Worm (Caenorhabditis elegans): ENCODE data around the gene ZK455.5.

DNA sequence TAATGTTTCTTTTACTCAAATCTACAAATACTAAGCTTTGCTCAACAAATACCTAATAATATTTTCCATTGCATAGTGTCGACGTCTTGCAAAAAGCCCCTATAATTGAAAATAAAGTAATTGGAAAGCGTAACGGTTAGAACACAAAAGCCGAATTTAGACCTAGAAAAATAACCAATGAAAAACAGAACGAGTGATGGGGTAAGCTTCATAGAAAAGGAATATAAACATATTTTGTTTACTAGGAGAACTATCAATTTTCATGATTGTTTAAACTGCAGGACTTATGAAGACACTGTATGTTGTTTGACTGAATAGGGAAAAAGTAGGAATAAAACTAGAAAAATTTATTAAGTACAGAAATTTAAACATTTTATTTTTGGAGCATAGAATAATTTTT is 40.5 kb downstream of the ZK455.5 start, which contains the start of gene F38B2.3:
- TF ChIP-seq dao-5 (tag; optimal IDR thresholded peaks at IDR 0.05) (no peak), W03F9.2 (tag; optimal IDR thresholded peaks at IDR 0.05) (no peak)
